Worm (Caenorhabditis elegans) whole organism, late embryonic: ENCODE data around the gene F46G11.4.

ENCODE experiments used
- C38D4.7 ChIP-seq: fragments of 200-800 bp; sonication (Bioruptor generic); optimal IDR thresholded peaks from 2 replicates; lab custom pipeline; 2018; ENCODE audit warnings: mild to moderate bottlenecking, missing genetic modification characterization, moderate library complexity, missing compliant biosample characterization
- K09A11.1 ChIP-seq: sonication (generic microtip); optimal IDR thresholded peaks from 2 replicates; lab custom pipeline; 2017; ENCODE audit warnings: antibody characterized with exemption, mild to moderate bottlenecking, missing genetic modification characterization, missing compliant biosample characterization; ENCODE audit not compliant: insufficient read depth
- ahr-1 ChIP-seq: sonication (generic microtip); optimal IDR thresholded peaks from 2 replicates; lab custom pipeline; 2016; ENCODE audit warnings: missing genetic modification characterization, missing compliant biosample characterization
- ceh-34 ChIP-seq: sonication (generic microtip); optimal IDR thresholded peaks from 2 replicates; lab custom pipeline; 2016; ENCODE audit warnings: mild to moderate bottlenecking, missing genetic modification characterization, missing compliant biosample characterization
- elt-2 ChIP-seq: sonication (generic microtip); optimal IDR thresholded peaks from 2 replicates; lab custom pipeline; 2016; ENCODE audit warnings: missing genetic modification reagents, missing genetic modification characterization, missing compliant biosample characterization
- fkh-10 ChIP-seq: fragments of 150-350 bp; optimal IDR thresholded peaks from 2 replicates; lab custom pipeline; 2014; ENCODE audit warnings: missing biosample characterization, missing genetic modification reagents, missing genetic modification characterization
- hlh-15 ChIP-seq: sonication (generic microtip); optimal IDR thresholded peaks from 2 replicates; lab custom pipeline; 2016; ENCODE audit warnings: missing genetic modification characterization, missing compliant biosample characterization
- lin-11 ChIP-seq: fragments of 200-800 bp; sonication (Bioruptor generic); optimal IDR thresholded peaks from 2 replicates; lab custom pipeline; 2018; ENCODE audit warnings: mild to moderate bottlenecking, missing genetic modification characterization, missing compliant biosample characterization
- nhr-11 ChIP-seq: fragments of 150-350 bp; optimal IDR thresholded peaks from 2 replicates; lab custom pipeline; 2014; ENCODE audit warnings: missing biosample characterization, missing genetic modification characterization
- sox-4 ChIP-seq: sonication (generic microtip); optimal IDR thresholded peaks from 2 replicates; lab custom pipeline; 2017; ENCODE audit warnings: mild to moderate bottlenecking, missing genetic modification characterization, inconsistent platforms, missing compliant biosample characterization
- tbx-2 ChIP-seq: sonication (generic microtip); optimal IDR thresholded peaks from 2 replicates; lab custom pipeline; 2016; ENCODE audit warnings: missing genetic modification characterization, missing compliant biosample characterization
- unc-55 ChIP-seq: sonication (generic microtip); optimal IDR thresholded peaks from 2 replicates; lab custom pipeline; 2017; ENCODE audit warnings: missing biosample characterization, missing genetic modification reagents, missing genetic modification characterization

DNA sequence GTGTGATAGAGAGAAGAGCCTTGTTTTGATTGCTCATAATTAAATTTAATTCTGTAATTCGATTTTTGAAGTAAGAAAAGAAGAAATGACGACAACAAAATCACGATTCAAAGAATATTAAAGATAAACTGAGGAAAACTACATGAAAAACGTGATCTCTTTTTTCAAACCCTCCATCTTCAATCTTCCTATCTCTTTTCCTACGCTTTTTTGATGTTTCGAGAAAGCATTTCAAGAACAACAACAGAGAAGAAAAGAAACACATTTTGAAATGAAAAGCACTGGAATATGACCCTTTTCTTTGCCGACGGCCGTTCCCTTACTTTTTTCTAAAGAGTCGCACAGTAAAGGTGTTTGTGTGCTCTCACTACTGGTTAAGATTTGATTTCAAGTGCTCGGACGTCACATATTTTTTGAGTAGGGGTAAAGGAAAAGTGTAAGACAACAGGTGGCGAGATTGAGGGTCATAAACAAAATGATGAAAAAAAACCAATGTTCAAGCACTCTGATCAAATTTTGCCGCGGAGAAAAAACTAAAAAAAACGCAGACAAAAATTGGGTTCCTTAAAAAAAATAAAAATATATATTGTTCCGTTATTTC, 7.4 kb upstream of the F46G11.4 start, which contains the start of gene F13D11.3:
- TF ChIP-seq fkh-10 (GFP tag; lab: Kevin White, UChicago) (no peak), lin-11 (tag; lab: Kevin White, UChicago) (no peak), sox-4 (tag; lab: Kevin White, UChicago) (no peak), unc-55 (GFP tag; lab: Kevin White, UChicago) (no peak), elt-2 (tag; lab: Kevin White, UChicago) (no peak), C38D4.7 (no peak), ceh-34 (tag; lab: Kevin White, UChicago) (no peak), tbx-2 (tag; lab: Kevin White, UChicago) (no peak), ahr-1 (tag; lab: Kevin White, UChicago) (no peak), nhr-11 (tag; lab: Kevin White, UChicago) (no peak), K09A11.1 (tag; lab: Kevin White, UChicago) (no peak), hlh-15 (tag; lab: Kevin White, UChicago) (no peak)
